Worm (Caenorhabditis elegans): ENCODE data around the gene dct-6.

The dct-6 gene

DNA sequence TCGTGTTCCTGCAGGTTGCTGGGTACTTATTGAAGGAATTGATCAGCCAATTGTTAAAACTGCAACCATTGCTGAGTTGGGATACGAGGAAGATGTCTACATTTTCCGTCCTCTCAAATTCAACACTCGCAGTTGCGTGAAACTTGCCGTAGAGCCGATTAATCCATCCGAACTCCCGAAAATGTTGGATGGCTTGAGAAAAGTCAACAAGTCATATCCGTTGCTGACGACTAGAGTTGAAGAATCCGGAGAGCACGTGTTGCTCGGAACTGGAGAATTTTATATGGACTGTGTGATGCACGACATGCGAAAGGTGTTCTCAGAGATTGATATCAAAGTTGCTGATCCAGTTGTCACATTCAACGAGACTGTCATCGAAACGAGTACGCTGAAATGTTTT is 45.1 kb downstream of the dct-6 start:
- TF ChIP-seq dao-5 (tag; optimal IDR thresholded peaks at IDR 0.05) (no peak), him-1 (tag; optimal IDR thresholded peaks at IDR 0.05) (no peak), W03F9.2 (tag; optimal IDR thresholded peaks at IDR 0.05) (no peak)

DNA sequence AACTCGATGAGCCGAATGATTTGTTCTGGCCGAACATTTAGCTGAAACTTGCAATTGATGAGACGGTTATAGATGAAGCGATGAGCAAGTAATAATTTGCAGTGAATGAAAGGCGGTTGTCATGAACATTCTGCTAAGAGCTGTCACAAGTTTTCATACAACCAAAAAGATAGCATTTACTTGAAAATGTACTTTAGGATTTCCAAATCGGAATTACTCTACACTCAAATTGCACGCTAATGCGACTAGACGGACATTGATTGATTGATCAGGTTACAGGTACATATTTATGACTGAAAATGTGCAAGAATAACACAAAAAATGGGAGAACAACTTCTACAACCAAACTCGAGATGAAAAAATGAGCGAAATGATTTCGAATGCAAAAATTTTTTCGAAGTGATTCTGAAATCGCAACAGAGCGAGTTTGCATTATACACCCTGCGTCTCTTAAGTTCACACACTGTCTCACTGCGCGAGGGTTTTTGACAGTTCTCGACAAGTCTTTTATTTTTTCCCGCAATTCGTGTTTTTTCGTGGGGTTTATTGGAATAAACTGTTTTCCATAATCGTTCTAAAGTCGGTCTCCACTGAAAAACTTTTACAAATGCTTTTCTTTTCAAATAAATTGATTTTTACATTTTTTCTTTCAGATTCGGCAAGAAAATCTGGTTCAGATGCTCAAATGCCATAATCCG is 53.4 kb downstream of the dct-6 start, which contains the start of the genes npp-10 and cyk-3:
TSS of gene npp-10 (minus strand) at position 51 of the 698 bp plus-strand sequence.
TSS of gene cyk-3 (plus strand) at position 648 of the 698 bp plus-strand sequence.
- no peak for TF ChIP-seq W03F9.2 (tag; optimal IDR thresholded peaks at IDR 0.05)
- TF ChIP-seq him-1 (tag; optimal IDR thresholded peaks at IDR 0.05), result no peak
- no peak for TF ChIP-seq dao-5 (tag; optimal IDR thresholded peaks at IDR 0.05)
